Worm (Caenorhabditis elegans) whole organism, L1 larva: ENCODE measurements around the gene col-93.

ENCODE experiments used
- jun-1 ChIP-seq: fragments of 150-350 bp; optimal IDR thresholded peaks from 2 replicates; lab custom pipeline; 2014; ENCODE audit warnings: missing biosample characterization, missing genetic modification reagents, missing genetic modification characterization
- mep-1 ChIP-seq: fragments of 150-350 bp; optimal IDR thresholded peaks from 2 replicates; lab custom pipeline; 2014; ENCODE audit warnings: missing biosample characterization, missing genetic modification characterization
- nhr-11 ChIP-seq: fragments of 150-350 bp; optimal IDR thresholded peaks from 2 replicates; lab custom pipeline; 2014; ENCODE audit warnings: missing biosample characterization, missing genetic modification characterization
- nhr-28 ChIP-seq: fragments of 150-350 bp; optimal IDR thresholded peaks from 2 replicates; lab custom pipeline; 2014; ENCODE audit warnings: missing biosample characterization, missing genetic modification characterization
- nhr-76 ChIP-seq: sonication (generic microtip); optimal IDR thresholded peaks from 2 replicates; lab custom pipeline; 2017; ENCODE audit warnings: missing biosample characterization, missing genetic modification characterization
- unc-62 ChIP-seq: fragments of 150-350 bp; optimal IDR thresholded peaks from 2 replicates; lab custom pipeline; 2014; ENCODE audit warnings: missing biosample characterization, missing genetic modification reagents, missing genetic modification characterization
- unc-86 ChIP-seq: sonication (generic microtip); optimal IDR thresholded peaks from 2 replicates; lab custom pipeline; 2016; ENCODE audit warnings: missing genetic modification characterization, missing compliant biosample characterization
- zag-1 ChIP-seq: fragments of 150-350 bp; optimal IDR thresholded peaks from 2 replicates; lab custom pipeline; 2014; ENCODE audit warnings: missing biosample characterization, missing genetic modification characterization

- TF ChIP-seq jun-1 (tag; lab: Kevin White, UChicago) (no peak), nhr-11 (no peak), nhr-76 (tag; lab: Kevin White, UChicago) (no peak), mep-1 (tag; lab: Kevin White, UChicago) (no peak), unc-86 (tag; lab: Kevin White, UChicago) (no peak), unc-62 (GFP tag; lab: Kevin White, UChicago) (no peak), nhr-28 (tag; lab: Kevin White, UChicago) (no peak), zag-1 (tag; lab: Kevin White, UChicago) (no peak)
Observed at ce11 chrIII:11022278-11022677, 36.9 kb upstream of the col-93 start.
